Worm (Caenorhabditis elegans) whole organism, late embryonic: ENCODE results near the gene Y105C5A.8.

Source experiments
- F13H6.1 ChIP-seq: sonication (generic microtip); optimal IDR thresholded peaks from 2 replicates; lab custom pipeline; 2016; ENCODE audit warnings: missing genetic modification characterization, missing compliant biosample characterization
- Y22D7AL.16 ChIP-seq: sonication (generic microtip); optimal IDR thresholded peaks from 2 replicates; lab custom pipeline; 2016; ENCODE audit warnings: missing genetic modification characterization, missing compliant biosample characterization
- ama-1 ChIP-seq: fragments of 150-350 bp; optimal IDR thresholded peaks from 2 replicates; lab custom pipeline; 2014
- elt-4 ChIP-seq: sonication (generic microtip); optimal IDR thresholded peaks from 2 replicates; lab custom pipeline; 2016; ENCODE audit warnings: missing genetic modification characterization, missing compliant biosample characterization
- ets-4 ChIP-seq: sonication (generic microtip); optimal IDR thresholded peaks from 2 replicates; lab custom pipeline; 2016; ENCODE audit warnings: missing genetic modification characterization, missing compliant biosample characterization
- fkh-6 ChIP-seq: sonication (generic microtip); optimal IDR thresholded peaks from 2 replicates; lab custom pipeline; 2016; ENCODE audit warnings: missing genetic modification characterization, missing compliant biosample characterization
- nhr-11 ChIP-seq: fragments of 150-350 bp; optimal IDR thresholded peaks from 2 replicates; lab custom pipeline; 2014; ENCODE audit warnings: missing biosample characterization, missing genetic modification characterization
- pag-3 ChIP-seq: sonication (generic microtip); optimal IDR thresholded peaks from 2 replicates; lab custom pipeline; 2016; ENCODE audit warnings: missing compliant biosample characterization, missing genetic modification characterization, borderline replicate concordance
- pat-9 ChIP-seq: fragments of 200-800 bp; sonication (Bioruptor generic); optimal IDR thresholded peaks from 2 replicates; lab custom pipeline; 2018; ENCODE audit warnings: mild to moderate bottlenecking, missing genetic modification characterization, moderate library complexity, missing compliant biosample characterization
- pha-4 ChIP-seq: fragments of 150-350 bp; optimal IDR thresholded peaks from 2 replicates; lab custom pipeline; 2018; ENCODE audit warnings: missing biosample characterization, missing genetic modification reagents, missing genetic modification characterization
- sox-2 ChIP-seq: fragments of 200-800 bp; sonication (Bioruptor generic); IDR thresholded peaks from 2 replicates; pipeline ENCODE4 v1.3.6; 2022; ENCODE audit warnings: missing genetic modification reagents, missing genetic modification characterization, missing compliant biosample characterization
- tbx-2 ChIP-seq: sonication (generic microtip); optimal IDR thresholded peaks from 2 replicates; lab custom pipeline; 2016; ENCODE audit warnings: missing genetic modification characterization, missing compliant biosample characterization

DNA sequence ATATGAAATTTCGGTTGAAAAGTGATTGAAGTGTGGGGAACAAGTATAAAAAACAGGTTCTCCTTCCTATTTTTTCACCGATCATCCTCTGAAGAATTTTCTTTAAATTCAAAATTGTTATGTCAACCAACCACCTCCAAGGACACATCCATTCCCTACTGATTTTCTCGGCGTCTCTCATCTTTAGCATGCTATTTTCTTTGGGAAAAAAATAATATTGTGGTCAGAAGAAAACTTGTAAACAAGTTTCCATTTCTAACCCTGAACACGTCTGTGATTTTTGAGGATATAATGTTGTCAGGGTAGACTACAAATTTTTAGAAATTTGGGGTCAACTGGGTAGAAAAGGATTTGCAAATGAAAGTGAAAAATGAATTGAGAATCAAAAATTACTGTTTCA is 796 bp upstream of the Y105C5A.8 start:
- TF ChIP-seq nhr-11 (tag; lab: Kevin White, UChicago): no peak
- TF ChIP-seq F13H6.1: no peak
- no peak for TF ChIP-seq ets-4 (tag; lab: Kevin White, UChicago)
- TF ChIP-seq Y22D7AL.16 (tag; lab: Kevin White, UChicago): no peak
- TF ChIP-seq ama-1 (lab: Kevin White, UChicago): no peak
- TF ChIP-seq fkh-6 (tag; lab: Kevin White, UChicago): no peak
- no peak for TF ChIP-seq pha-4 (tag; lab: Kevin White, UChicago)
- TF ChIP-seq tbx-2 (tag; lab: Kevin White, UChicago): no peak
- TF ChIP-seq pag-3 (tag; lab: Kevin White, UChicago): no peak
- TF ChIP-seq elt-4 (tag; lab: Kevin White, UChicago): no peak
- no peak for TF ChIP-seq pat-9 (tag; lab: Kevin White, UChicago)
- TF ChIP-seq sox-2 (GFP tag; lab: Robert Waterston, UW): no peak
